Fruit fly (Drosophila melanogaster) whole organism, prepupa: ENCODE measurements around the gene CG1492.

Experiments
- CG11762 ChIP-seq: fragments of 200-800 bp; sonication (Bioruptor generic); optimal IDR thresholded peaks from 3 replicates; lab custom pipeline; 2016; ENCODE audit warnings: missing biosample characterization, missing genetic modification characterization; ENCODE audit not compliant: insufficient read depth
- CG32006 ChIP-seq: fragments of 200-800 bp; sonication (Bioruptor generic); optimal IDR thresholded peaks from 3 replicates; lab custom pipeline; 2017; ENCODE audit warnings: missing biosample characterization, mild to moderate bottlenecking, missing genetic modification characterization
- CG6163 ChIP-seq: fragments of 200-800 bp; sonication (Bioruptor generic); IDR thresholded peaks from 3 replicates; pipeline ENCODE4 v1.3.6; 2022; ENCODE audit warnings: missing biosample characterization, missing genetic modification characterization
- CG6854 ChIP-seq: fragments of 200-800 bp; sonication (Bioruptor generic); optimal IDR thresholded peaks from 2 replicates; lab custom pipeline; 2017; ENCODE audit warnings: missing biosample characterization, mild to moderate bottlenecking, missing genetic modification characterization
- Eip75B ChIP-seq: fragments of 200-800 bp; sonication (Bioruptor generic); optimal IDR thresholded peaks from 3 replicates; lab custom pipeline; 2016; ENCODE audit warnings: missing biosample characterization, missing genetic modification characterization
- Eip93F ChIP-seq: fragments of 200-800 bp; sonication (Bioruptor generic); optimal IDR thresholded peaks from 2 replicates; lab custom pipeline; 2016; ENCODE audit warnings: missing biosample characterization, mild to moderate bottlenecking, missing genetic modification characterization
- Hr39 ChIP-seq: fragments of 200-800 bp; sonication (Bioruptor generic); optimal IDR thresholded peaks from 2 replicates; lab custom pipeline; 2016; ENCODE audit warnings: missing biosample characterization, missing genetic modification characterization
- Lpt ChIP-seq: fragments of 200-800 bp; sonication (Bioruptor generic); optimal IDR thresholded peaks from 3 replicates; lab custom pipeline; 2016; ENCODE audit warnings: missing biosample characterization, missing genetic modification characterization
- OdsH ChIP-seq: fragments of 200-800 bp; sonication (Bioruptor generic); optimal IDR thresholded peaks from 3 replicates; lab custom pipeline; 2016; ENCODE audit warnings: missing biosample characterization, missing genetic modification characterization
- Smox ChIP-seq: fragments of 200-800 bp; sonication (Bioruptor generic); optimal IDR thresholded peaks from 3 replicates; lab custom pipeline; 2016; ENCODE audit warnings: missing biosample characterization, missing genetic modification characterization
- Sox15 ChIP-seq: fragments of 200-800 bp; sonication (Bioruptor generic); optimal IDR thresholded peaks from 3 replicates; lab custom pipeline; 2016; ENCODE audit warnings: missing biosample characterization, missing genetic modification characterization
- achi ChIP-seq: fragments of 200-800 bp; sonication (Bioruptor generic); optimal IDR thresholded peaks from 3 replicates; lab custom pipeline; 2016; ENCODE audit warnings: missing biosample characterization, missing genetic modification characterization
- ss ChIP-seq, 2 experiments: fragments of 200-800 bp; sonication (Bioruptor generic); optimal IDR thresholded peaks; 2 replicates in 1 of 2; 3 replicates in 1 of 2; lab custom pipeline; 2017 to 2018; ENCODE audit warnings: mild to moderate bottlenecking in 2 of 2, missing biosample characterization in 2 of 2, missing genetic modification characterization in 2 of 2, moderate library complexity in 1 of 2

DNA sequence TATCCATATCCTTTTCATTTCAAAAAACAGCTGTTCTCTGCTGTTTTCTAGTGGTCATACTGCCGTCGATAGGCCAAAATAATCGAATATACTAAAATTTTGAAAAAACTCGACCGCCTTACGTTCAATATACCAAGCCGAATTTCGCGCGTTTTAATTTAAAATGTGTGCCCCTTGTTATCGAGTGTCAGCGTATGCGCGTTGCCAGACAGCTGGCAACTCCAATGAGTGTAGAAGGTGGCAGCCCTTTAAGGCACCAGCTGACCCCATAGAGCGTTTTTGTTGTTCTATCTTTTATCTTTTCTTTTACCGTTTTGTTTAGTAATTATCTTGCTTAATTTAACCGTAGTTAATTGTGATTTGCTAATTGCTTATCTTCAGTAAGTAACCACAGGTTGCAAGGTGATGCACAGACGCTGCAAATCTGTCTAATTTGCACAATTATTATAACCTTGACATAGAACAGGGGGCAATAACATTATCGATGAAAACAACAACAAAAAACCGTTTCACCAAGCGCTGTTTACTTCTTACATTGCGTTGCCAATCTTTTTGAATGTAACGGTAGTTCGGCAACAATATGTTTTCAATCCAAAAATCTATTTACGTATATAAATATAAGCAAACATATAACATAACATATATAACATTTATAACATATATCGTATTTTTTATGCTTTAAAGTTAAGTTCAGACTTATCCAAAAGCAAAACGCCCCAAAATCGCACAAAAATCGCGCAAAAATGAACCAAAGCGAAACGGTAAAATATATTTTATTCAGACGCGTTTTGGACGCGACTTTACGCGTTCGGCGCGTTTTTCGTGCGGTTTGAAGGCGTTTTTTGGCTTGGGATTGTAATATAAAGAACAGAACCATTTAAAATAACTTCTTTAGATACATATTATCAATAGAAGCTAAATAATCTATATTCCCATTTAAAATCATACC, at the start of gene CG1492, which contains the start of gene regucalcin:
- TF ChIP-seq Sox15 (GFP tag; lab: Kevin White, UChicago) = no peak
- no peak for TF ChIP-seq Hr39 (GFP tag; lab: Kevin White, UChicago)
- no peak for TF ChIP-seq CG6163 (GFP tag; lab: Robert Waterston, UW)
- no peak for TF ChIP-seq Eip75B (GFP tag; lab: Kevin White, UChicago)
- no peak for TF ChIP-seq CG6854
- TF ChIP-seq achi (GFP tag; lab: Kevin White, UChicago) = no peak
- no peak for TF ChIP-seq Smox (GFP tag; lab: Kevin White, UChicago)
- TF ChIP-seq CG11762 (GFP tag; lab: Kevin White, UChicago) = no peak
- no peak for TF ChIP-seq OdsH (GFP tag; lab: Kevin White, UChicago)
- no peak for TF ChIP-seq ss (GFP tag; optimal IDR thresholded peaks at IDR 0.05; lab: Kevin White, UChicago)
- no peak for TF ChIP-seq Lpt (GFP tag; lab: Kevin White, UChicago)
- no peak for TF ChIP-seq Eip93F (GFP tag; lab: Kevin White, UChicago)
- TF ChIP-seq CG32006 (GFP tag; lab: Kevin White, UChicago) = no peak
